Worm (Caenorhabditis elegans) whole organism, midembryonic: Measurements from ENCODE around the gene R02C2.1.

Experiments used
- T22C8.4 ChIP-seq: fragments of 200-800 bp; sonication (Bioruptor generic); IDR thresholded peaks from 2 replicates; pipeline ENCODE4 v1.3.6; 2022; ENCODE audit warnings: missing genetic modification characterization, missing compliant biosample characterization
- ref-1 ChIP-seq: fragments of 200-800 bp; sonication (Bioruptor generic); conservative IDR thresholded peaks from 2 replicates; pipeline ENCODE4 v1.3.6; 2022; ENCODE audit warnings: missing genetic modification reagents, missing genetic modification characterization, missing compliant biosample characterization
- ztf-23 ChIP-seq: fragments of 200-800 bp; sonication (Bioruptor generic); IDR thresholded peaks from 2 replicates; pipeline ENCODE4 v1.3.6; 2022; ENCODE audit warnings: missing genetic modification reagents, missing genetic modification characterization, missing compliant biosample characterization

DNA sequence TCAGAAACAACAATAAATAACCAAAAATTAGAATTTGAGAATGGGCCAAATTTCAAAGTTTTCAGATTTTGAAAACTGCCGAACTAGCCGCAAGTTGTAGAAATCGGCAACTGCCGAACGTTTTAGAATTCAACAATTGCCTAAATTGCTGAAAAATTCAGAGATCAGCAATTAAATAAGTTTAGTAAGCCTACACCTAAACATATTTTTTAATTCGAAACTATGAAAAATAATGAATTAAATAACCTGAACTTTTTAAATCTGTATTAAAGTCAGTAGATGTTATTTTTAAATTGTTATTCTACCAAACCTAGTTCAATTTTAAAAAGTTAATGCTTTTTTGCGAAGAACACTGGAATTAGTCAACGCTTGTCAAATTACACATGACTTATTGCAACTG lies 20.7 kb upstream of the R02C2.1 start, which contains the start of gene nhr-204:
- no peak for TF ChIP-seq ztf-23
- no peak for TF ChIP-seq ref-1 (GFP tag; lab: Robert Waterston, UW)
- TF ChIP-seq T22C8.4 (GFP tag; lab: Robert Waterston, UW) = no peak
